Fruit fly (Drosophila melanogaster): Measurements from ENCODE around the gene tctn.
A peak's percentile ranks its signal among the peaks of the same experiment; 100 is the strongest.

Gene tctn

dm6 chr2L:6082936-6083627 is 47.4 kb downstream of the tctn start (continued):
- TF ChIP-seq ss (GFP tag; optimal IDR thresholded peaks at IDR 0.05) (no peak), pdm3 (GFP tag; optimal IDR thresholded peaks at IDR 0.05) (no peak), Eip78C (GFP tag) (peak; percentile 59), CG10669 (GFP tag; optimal IDR thresholded peaks at IDR 0.05) (no peak), Eip93F (GFP tag; optimal IDR thresholded peaks at IDR 0.05) (no peak), CG34406 (GFP tag; optimal IDR thresholded peaks at IDR 0.05) (no peak), CG16779 (tag; optimal IDR thresholded peaks at IDR 0.05) (peak; percentile 39), CG11294 (GFP tag; IDR thresholded peaks at IDR 0.05) (no peak), CG9139 (GFP tag; optimal IDR thresholded peaks at IDR 0.05) (no peak), CG3919 (GFP tag; optimal IDR thresholded peaks at IDR 0.05) (no peak), Hr4 (GFP tag; optimal IDR thresholded peaks at IDR 0.05) (no peak), fd59A (GFP tag; optimal IDR thresholded peaks at IDR 0.05) (no peak), net (GFP tag; optimal IDR thresholded peaks at IDR 0.05) (no peak), fkh (GFP tag; optimal IDR thresholded peaks at IDR 0.05) (peak; percentile 94)

- TF ChIP-seq Met (GFP tag; optimal IDR thresholded peaks at IDR 0.05) (peak; percentile 90), vri (GFP tag; optimal IDR thresholded peaks at IDR 0.05) (peak; percentile 84), Blimp-1 (GFP tag; optimal IDR thresholded peaks at IDR 0.05) (peak; percentile 54), svp (GFP tag) (peak; percentile 68), Eip78C (GFP tag) (peak; percentile 71), Ets96B (tag; optimal IDR thresholded peaks at IDR 0.05) (no peak), Sox14 (GFP tag; optimal IDR thresholded peaks at IDR 0.05) (peak; percentile 41), CG11902 (GFP tag; optimal IDR thresholded peaks at IDR 0.05) (no peak), CG6854 (GFP tag; optimal IDR thresholded peaks at IDR 0.05) (peak; percentile 13)
Observed at dm6 chr2L:6082157-6082645, 48.2 kb downstream of the tctn start, which contains the start of gene Kr-h1. Gene Kr-h1, plus strand, starts transcription at chr2L:6082603.

dm6 chr2L:6081134-6081832 is 49.2 kb downstream of the tctn start:
- TF ChIP-seq CG6792 (GFP tag; optimal IDR thresholded peaks at IDR 0.05) (no peak), Hr39 (GFP tag; optimal IDR thresholded peaks at IDR 0.05) (peak; percentile 4), fd85E (GFP tag; optimal IDR thresholded peaks at IDR 0.05) (no peak), CG9139 (GFP tag; optimal IDR thresholded peaks at IDR 0.05) (no peak), spab (GFP tag; optimal IDR thresholded peaks at IDR 0.05) (no peak), CG7368 (GFP tag; optimal IDR thresholded peaks at IDR 0.05) (no peak), lz (GFP tag; optimal IDR thresholded peaks at IDR 0.05) (no peak), Hr4 (GFP tag; optimal IDR thresholded peaks at IDR 0.05) (no peak), salr (GFP tag; optimal IDR thresholded peaks at IDR 0.05) (no peak), Sox15 (GFP tag; optimal IDR thresholded peaks at IDR 0.05) (no peak), CG6808 (GFP tag; optimal IDR thresholded peaks at IDR 0.05) (no peak), Sox102F (GFP tag; optimal IDR thresholded peaks at IDR 0.05) (no peak), Eip93F (GFP tag; optimal IDR thresholded peaks at IDR 0.05) (peak; percentile 73), CG11762 (GFP tag; optimal IDR thresholded peaks at IDR 0.05; ENCODE audit: insufficient read depth) (no peak), Ets96B (tag; optimal IDR thresholded peaks at IDR 0.05) (no peak), OdsH (GFP tag; optimal IDR thresholded peaks at IDR 0.05) (no peak), CG15336 (GFP tag; IDR thresholded peaks at IDR 0.05) (no peak), Hr38 (GFP tag; optimal IDR thresholded peaks at IDR 0.05) (no peak), Eip78C (GFP tag) (peak; percentile 93), fkh (GFP tag; optimal IDR thresholded peaks at IDR 0.05) (no peak), svp (GFP tag) (peak; percentile 93), CG3032 (tag; optimal IDR thresholded peaks at IDR 0.05) (no peak), CG1621 (tag; optimal IDR thresholded peaks at IDR 0.05) (no peak), CG16779 (tag; optimal IDR thresholded peaks at IDR 0.05) (no peak), esn (GFP tag; optimal IDR thresholded peaks at IDR 0.05) (no peak), pdm3 (GFP tag; optimal IDR thresholded peaks at IDR 0.05) (no peak), vri (GFP tag; optimal IDR thresholded peaks at IDR 0.05) (no peak), Smox (GFP tag; optimal IDR thresholded peaks at IDR 0.05) (no peak), CG11294 (GFP tag; IDR thresholded peaks at IDR 0.05) (no peak), topi (GFP tag; optimal IDR thresholded peaks at IDR 0.05) (no peak), CG4318 (GFP tag; optimal IDR thresholded peaks at IDR 0.05) (no peak), fd59A (GFP tag; optimal IDR thresholded peaks at IDR 0.05) (no peak), Ets21C (GFP tag; optimal IDR thresholded peaks at IDR 0.05) (no peak), CG8319 (GFP tag; optimal IDR thresholded peaks at IDR 0.05) (no peak), ss (GFP tag; optimal IDR thresholded peaks at IDR 0.05) (peak; percentile 54 to 73), Met (GFP tag; optimal IDR thresholded peaks at IDR 0.05) (peak; percentile 100)
